Worm (Caenorhabditis elegans): ENCODE measurements around the gene nep-16.

nep-16 gene

ce11 chrIV:7628942-7629341, 12.7 kb downstream of the nep-16 start, which contains the start of gene F45E4.5:
F45E4.5 (minus strand) TSS chrIV:7629042.
- TF ChIP-seq ceh-82 (tag; optimal IDR thresholded peaks at IDR 0.05) (no peak), nhr-129 (tag; optimal IDR thresholded peaks at IDR 0.05) (no peak), alr-1 (tag; optimal IDR thresholded peaks at IDR 0.05) (no peak), sma-9 (GFP tag; optimal IDR thresholded peaks at IDR 0.05) (no peak), sma-9 (tag; optimal IDR thresholded peaks at IDR 0.05) (no peak), snpc-4 (tag; optimal IDR thresholded peaks at IDR 0.05) (no peak), skn-1 (tag; optimal IDR thresholded peaks at IDR 0.05) (no peak), nhr-25 (tag; optimal IDR thresholded peaks at IDR 0.05) (no peak)

- TF ChIP-seq lsy-2 (tag; optimal IDR thresholded peaks at IDR 0.05) (peak in 1 of 2 experiments; percentile 14), ama-1 (optimal IDR thresholded peaks at IDR 0.05) (no peak), ZK546.5 (tag; optimal IDR thresholded peaks at IDR 0.05) (no peak), egl-27 (tag; optimal IDR thresholded peaks at IDR 0.05) (no peak), sem-4 (tag; optimal IDR thresholded peaks at IDR 0.05) (peak; percentile 0), aly-2 (tag; optimal IDR thresholded peaks at IDR 0.05) (peak; percentile 52), C34F6.9 (tag; optimal IDR thresholded peaks at IDR 0.05) (peak; percentile 22), nhr-129 (tag; optimal IDR thresholded peaks at IDR 0.05) (peak; percentile 11), ceh-82 (tag; optimal IDR thresholded peaks at IDR 0.05) (peak; percentile 28), mbf-1 (tag; optimal IDR thresholded peaks at IDR 0.05) (no peak), F13H6.1 (tag; optimal IDR thresholded peaks at IDR 0.05) (peak; percentile 32), ztf-4 (tag; optimal IDR thresholded peaks at IDR 0.05) (no peak), snpc-4 (tag; optimal IDR thresholded peaks at IDR 0.05) (no peak), crh-2 (tag; optimal IDR thresholded peaks at IDR 0.05) (peak; percentile 11)
Measured at ce11 chrIV:7623868-7624267, 17.8 kb downstream of the nep-16 start.

- TF ChIP-seq lin-39 (tag; optimal IDR thresholded peaks at IDR 0.05) = no peak
- no peak for TF ChIP-seq mdl-1 (tag; optimal IDR thresholded peaks at IDR 0.05)
- no peak for TF ChIP-seq sma-9 (GFP tag; optimal IDR thresholded peaks at IDR 0.05)
- no peak for TF ChIP-seq sma-9 (tag; optimal IDR thresholded peaks at IDR 0.05)
- TF ChIP-seq lsy-2 (tag; optimal IDR thresholded peaks at IDR 0.05) = no peak
- TF ChIP-seq ama-1 (optimal IDR thresholded peaks at IDR 0.05) = no peak
- TF ChIP-seq unc-55 (GFP tag; optimal IDR thresholded peaks at IDR 0.05) = no peak
- no peak for TF ChIP-seq nhr-12 (tag; optimal IDR thresholded peaks at IDR 0.05)
- TF ChIP-seq mbf-1 (tag; optimal IDR thresholded peaks at IDR 0.05) = no peak
- TF ChIP-seq fos-1 (tag; optimal IDR thresholded peaks at IDR 0.05) = no peak
- no peak for TF ChIP-seq nhr-129 (tag; optimal IDR thresholded peaks at IDR 0.05)
- no peak for TF ChIP-seq ztf-1 (GFP tag; conservative IDR thresholded peaks at IDR 0.05)
- TF ChIP-seq mab-5 (tag; optimal IDR thresholded peaks at IDR 0.05) = no peak
- TF ChIP-seq unc-62 (GFP tag; optimal IDR thresholded peaks at IDR 0.05) = no peak
- no peak for TF ChIP-seq ztf-11 (tag; optimal IDR thresholded peaks at IDR 0.05)
- no peak for TF ChIP-seq C34F6.9 (tag; optimal IDR thresholded peaks at IDR 0.05)
- TF ChIP-seq lin-13 (GFP tag; optimal IDR thresholded peaks at IDR 0.05) = no peak
- TF ChIP-seq F13H6.1 (tag; optimal IDR thresholded peaks at IDR 0.05) = no peak
- no peak for TF ChIP-seq zag-1 (tag; optimal IDR thresholded peaks at IDR 0.05)
Measured at ce11 chrIV:7623078-7623477, 18.6 kb downstream of the nep-16 start.

ce11 chrIV:7620450-7620849, 21.2 kb downstream of the nep-16 start:
- TF ChIP-seq nhr-129 (tag; optimal IDR thresholded peaks at IDR 0.05) (no peak), sem-4 (tag; optimal IDR thresholded peaks at IDR 0.05) (peak; percentile 59), mdl-1 (tag; optimal IDR thresholded peaks at IDR 0.05) (no peak), unc-55 (GFP tag; optimal IDR thresholded peaks at IDR 0.05) (peak; percentile 41), elt-3 (tag; optimal IDR thresholded peaks at IDR 0.05) (no peak), C34F6.9 (tag; optimal IDR thresholded peaks at IDR 0.05) (peak; percentile 17), sma-3 (GFP tag; optimal IDR thresholded peaks at IDR 0.05) (no peak), zag-1 (tag; optimal IDR thresholded peaks at IDR 0.05) (peak; percentile 17)

ce11 chrIV:7619261-7619660, 22.4 kb downstream of the nep-16 start:
- TF ChIP-seq sem-4 (tag; optimal IDR thresholded peaks at IDR 0.05) (peak; percentile 60), crh-2 (tag; optimal IDR thresholded peaks at IDR 0.05) (peak; percentile 6), skn-1 (tag; optimal IDR thresholded peaks at IDR 0.05) (no peak), ama-1 (optimal IDR thresholded peaks at IDR 0.05) (no peak), sma-3 (GFP tag; optimal IDR thresholded peaks at IDR 0.05) (no peak), Y55F3AM.14 (GFP tag; optimal IDR thresholded peaks at IDR 0.05) (peak; percentile 7), peb-1 (tag; optimal IDR thresholded peaks at IDR 0.05) (no peak), fos-1 (tag; optimal IDR thresholded peaks at IDR 0.05) (no peak), nhr-6 (tag; optimal IDR thresholded peaks at IDR 0.05) (no peak), dmd-4 (tag; optimal IDR thresholded peaks at IDR 0.05) (no peak), C34F6.9 (tag; optimal IDR thresholded peaks at IDR 0.05) (peak; percentile 52), ztf-4 (tag; optimal IDR thresholded peaks at IDR 0.05) (no peak), unc-62 (GFP tag; optimal IDR thresholded peaks at IDR 0.05) (no peak), lin-39 (tag; optimal IDR thresholded peaks at IDR 0.05) (no peak), nhr-237 (tag; optimal IDR thresholded peaks at IDR 0.05) (no peak), elt-3 (tag; optimal IDR thresholded peaks at IDR 0.05) (no peak), zag-1 (tag; optimal IDR thresholded peaks at IDR 0.05) (peak; percentile 57), F13H6.1 (tag; optimal IDR thresholded peaks at IDR 0.05) (peak; percentile 23), gmeb-1 (tag; optimal IDR thresholded peaks at IDR 0.05) (no peak), nhr-12 (tag; optimal IDR thresholded peaks at IDR 0.05) (no peak), snpc-4 (tag; optimal IDR thresholded peaks at IDR 0.05) (no peak), nhr-10 (tag; optimal IDR thresholded peaks at IDR 0.05) (no peak), nhr-129 (tag; optimal IDR thresholded peaks at IDR 0.05) (no peak), egl-27 (tag; optimal IDR thresholded peaks at IDR 0.05) (no peak), unc-55 (GFP tag; optimal IDR thresholded peaks at IDR 0.05) (peak; percentile 73), lsy-2 (tag; optimal IDR thresholded peaks at IDR 0.05) (peak in 1 of 2 experiments; percentile 24), aly-2 (tag; optimal IDR thresholded peaks at IDR 0.05) (no peak), ZK546.5 (tag; optimal IDR thresholded peaks at IDR 0.05) (no peak), sma-9 (GFP tag; optimal IDR thresholded peaks at IDR 0.05) (no peak), sma-9 (tag; optimal IDR thresholded peaks at IDR 0.05) (no peak), nhr-77 (tag; optimal IDR thresholded peaks at IDR 0.05) (no peak), R02D3.7 (tag; optimal IDR thresholded peaks at IDR 0.05) (no peak), mdl-1 (tag; optimal IDR thresholded peaks at IDR 0.05) (peak in 1 of 2 experiments; percentile 44)

All from whole organism, L2 larva.